Fruit fly (Drosophila melanogaster) S2 (cell line): ENCODE data around the gene CG1213.

ENCODE experiments used
- CG8478 ChIP-seq: fragments of >200 bp; optimal IDR thresholded peaks from 2 replicates; lab custom pipeline; 2018
- CTCF ChIP-seq, 2 experiments: fragments of >200 bp; optimal IDR thresholded peaks; 2 replicates each; lab custom pipeline; 2018

The CG1213 gene

dm6 chr3R:5840870-5841269 is at the start of gene CG1213:
Gene CG1213, plus strand, starts transcription at chr3R:5841170.
- TF ChIP-seq CTCF (optimal IDR thresholded peaks at IDR 0.05; lab: Kevin White, UChicago) (no peak), CG8478 (lab: Kevin White, UChicago) (no peak)

DNA sequence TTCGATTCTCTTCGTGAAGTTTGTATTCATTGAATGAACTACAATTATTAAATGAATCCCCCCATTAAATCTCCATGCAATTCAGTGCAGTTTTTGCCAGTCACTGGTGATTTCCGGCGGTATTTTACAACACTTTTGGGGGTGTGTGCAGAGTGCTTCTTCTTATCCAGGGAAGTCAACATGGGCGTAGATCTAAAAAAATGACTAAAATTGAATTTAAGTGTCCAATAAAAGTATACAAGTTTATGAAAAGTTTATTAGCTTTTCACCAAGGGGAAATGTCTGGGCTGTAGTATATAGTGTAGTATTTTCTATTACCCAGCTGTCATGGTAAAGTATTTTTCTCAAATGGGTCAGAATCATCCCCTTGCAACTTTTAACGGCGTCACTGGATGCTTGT is 49.5 kb upstream of the CG1213 start, which contains the start of gene Hpf1:
Gene Hpf1, plus strand, starts transcription at position 383 of the 400 bp plus-strand sequence.
- TF ChIP-seq CG8478 (lab: Kevin White, UChicago) (no peak), CTCF (optimal IDR thresholded peaks at IDR 0.05; lab: Kevin White, UChicago) (no peak)

DNA sequence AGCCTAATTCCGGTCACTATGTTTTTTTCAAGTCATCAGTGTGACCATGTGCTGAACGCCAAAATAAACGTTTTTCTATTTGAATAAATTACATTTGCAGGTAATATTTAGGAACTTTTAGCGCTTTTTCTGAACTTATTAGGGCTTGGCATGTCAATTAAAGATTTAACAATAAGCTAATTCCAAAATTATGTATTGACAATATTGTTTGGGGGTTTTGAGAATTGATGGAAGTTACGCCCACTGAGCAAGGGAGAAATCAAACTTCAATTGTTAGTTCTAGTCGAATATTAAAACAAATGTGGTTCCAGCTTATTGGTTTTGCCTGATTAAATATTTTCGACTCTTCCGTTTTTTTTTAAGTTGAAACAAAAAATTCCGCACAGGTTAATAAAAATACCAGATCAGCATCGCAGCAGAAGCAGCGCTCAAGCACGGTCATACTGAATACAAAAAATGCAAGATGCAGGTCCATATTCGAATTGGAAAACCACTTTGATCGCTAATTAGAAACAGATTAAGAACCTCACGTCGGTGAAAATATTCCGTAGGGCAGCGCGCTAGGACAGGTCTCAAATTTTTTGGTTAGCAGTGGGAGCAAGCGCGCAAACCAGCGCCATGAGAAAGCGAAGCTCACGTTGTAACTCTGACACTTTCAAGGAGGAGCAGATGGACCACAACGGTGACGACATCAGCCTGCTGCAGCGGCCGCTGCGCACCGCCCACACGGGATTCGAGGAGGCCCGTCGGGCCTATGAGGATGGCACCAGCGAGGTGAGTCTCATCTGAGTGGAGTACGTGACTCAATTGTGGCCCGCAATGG is 46.5 kb upstream of the CG1213 start, which contains the start of the genes PSMG1 and CG10979:
Gene PSMG1, minus strand, starts transcription at position 51 of the 823 bp plus-strand sequence.
Gene CG10979, plus strand, starts transcription at position 439 of the 823 bp plus-strand sequence.
- TF ChIP-seq CG8478 (lab: Kevin White, UChicago), result no peak
- no peak for TF ChIP-seq CTCF (optimal IDR thresholded peaks at IDR 0.05; lab: Kevin White, UChicago)

dm6 chr3R:5797709-5798108 is 43.3 kb upstream of the CG1213 start:
- TF ChIP-seq CTCF (optimal IDR thresholded peaks at IDR 0.05; lab: Kevin White, UChicago), result no peak
- no peak for TF ChIP-seq CG8478 (lab: Kevin White, UChicago)

DNA sequence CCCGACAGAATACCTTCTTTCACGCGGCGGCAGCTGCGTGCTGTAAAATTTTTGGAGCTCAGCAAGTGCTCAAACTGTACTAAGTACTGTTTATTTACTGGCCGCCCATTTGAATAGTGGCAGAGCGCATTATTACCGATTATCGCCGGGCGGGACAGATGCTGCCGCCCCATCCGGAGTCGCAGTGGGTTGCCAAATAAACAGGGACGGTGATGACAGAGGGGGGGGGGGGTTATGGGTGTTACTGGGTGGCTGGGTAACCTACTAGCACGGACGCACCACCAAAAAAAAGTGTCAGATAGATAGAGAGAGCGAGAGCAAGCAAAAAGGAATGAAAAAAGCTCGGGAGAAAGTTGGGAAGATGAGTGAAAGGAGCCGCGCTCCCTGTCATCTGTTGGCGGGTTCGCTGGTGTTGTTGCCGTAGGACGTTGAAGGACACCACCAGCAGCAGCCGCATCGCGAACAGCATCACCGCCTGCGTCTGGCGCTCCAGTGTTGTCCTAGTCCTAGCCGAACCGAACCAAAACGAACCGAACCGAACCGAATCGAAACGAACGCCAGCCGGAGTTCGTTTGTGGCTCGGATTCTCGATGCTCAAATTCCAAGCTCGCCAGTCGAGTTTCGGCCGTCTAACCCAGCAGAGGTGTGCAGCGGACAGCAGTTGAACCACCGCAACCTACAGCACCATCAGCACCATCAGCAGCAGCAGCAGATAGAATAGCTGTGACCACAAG is 39.1 kb upstream of the CG1213 start, which contains the start of gene CG11000:
Gene CG11000, plus strand, starts transcription at position 626 of the 734 bp plus-strand sequence.
- TF ChIP-seq CG8478 (lab: Kevin White, UChicago) (no peak), CTCF (optimal IDR thresholded peaks at IDR 0.05; lab: Kevin White, UChicago) (no peak)

dm6 chr3R:5813157-5813659 is 27.8 kb upstream of the CG1213 start, which contains the start of gene CG42675:
Gene CG42675, plus strand, starts transcription at chr3R:5813609.
- TF ChIP-seq CG8478 (lab: Kevin White, UChicago) (no peak), CTCF (optimal IDR thresholded peaks at IDR 0.05; lab: Kevin White, UChicago) (no peak)

DNA sequence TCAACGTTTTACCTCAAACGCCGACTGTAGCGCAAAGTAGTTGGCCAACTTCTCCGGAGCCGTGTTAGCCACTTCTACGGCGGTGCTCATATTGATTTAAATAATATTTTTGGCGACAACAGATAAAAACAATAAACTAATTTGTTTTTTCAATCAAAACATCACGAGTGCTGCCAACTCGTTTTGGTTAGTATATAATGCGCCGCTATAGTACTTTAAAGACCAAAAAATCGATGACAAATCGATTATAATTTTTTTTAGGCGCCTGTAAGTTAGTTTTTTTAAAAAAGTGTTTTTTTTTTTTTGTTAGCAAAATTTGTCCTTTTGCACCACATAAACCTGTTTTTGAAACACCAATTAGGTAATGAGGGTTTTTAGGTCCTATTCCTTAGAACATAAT is 19.7 kb upstream of the CG1213 start, which contains the start of gene Hpr1:
Gene Hpr1, minus strand, starts transcription at position 198 of the 400 bp plus-strand sequence.
- TF ChIP-seq CTCF (optimal IDR thresholded peaks at IDR 0.05; lab: Kevin White, UChicago), result no peak
- TF ChIP-seq CG8478 (lab: Kevin White, UChicago), result no peak

dm6 chr3R:5821750-5822149 is 19.2 kb upstream of the CG1213 start, which contains the start of gene CG46303:
Gene CG46303, plus strand, starts transcription at chr3R:5821972.
- no peak for TF ChIP-seq CG8478 (lab: Kevin White, UChicago)
- TF ChIP-seq CTCF (optimal IDR thresholded peaks at IDR 0.05; lab: Kevin White, UChicago), result no peak

- TF ChIP-seq CTCF (optimal IDR thresholded peaks at IDR 0.05; lab: Kevin White, UChicago) (no peak), CG8478 (lab: Kevin White, UChicago) (no peak)
These were observed 16.5 kb upstream of the CG1213 start, which contains the start of the genes Sec20 and dgrn for dm6 chr3R:5824456-5824855. Gene Sec20, minus strand, starts transcription at chr3R:5824532. Gene dgrn, plus strand, starts transcription at chr3R:5824615.

DNA sequence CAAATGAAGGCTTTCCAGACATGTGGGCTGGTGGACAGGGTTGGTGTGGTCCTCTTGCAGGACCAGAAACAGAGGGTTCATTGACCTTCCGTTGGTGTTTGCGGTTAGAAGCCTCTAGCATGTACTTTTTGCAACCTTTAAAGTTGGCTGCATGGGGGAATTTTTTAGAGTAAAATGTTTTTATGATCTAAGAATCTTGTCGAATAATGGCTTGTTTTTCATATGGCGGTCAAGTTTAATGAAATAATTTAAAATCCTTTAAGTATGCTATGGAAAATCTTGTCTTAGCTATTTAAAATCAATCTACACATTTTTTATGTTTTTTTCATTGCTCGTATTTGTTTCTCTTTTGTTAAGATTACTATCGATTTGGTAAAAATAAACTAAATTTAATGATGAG is 11.2 kb upstream of the CG1213 start, which contains the start of gene glob3:
Gene glob3, plus strand, starts transcription at position 301 of the 400 bp plus-strand sequence.
- no peak for TF ChIP-seq CTCF (optimal IDR thresholded peaks at IDR 0.05; lab: Kevin White, UChicago)
- TF ChIP-seq CG8478 (lab: Kevin White, UChicago), result no peak

DNA sequence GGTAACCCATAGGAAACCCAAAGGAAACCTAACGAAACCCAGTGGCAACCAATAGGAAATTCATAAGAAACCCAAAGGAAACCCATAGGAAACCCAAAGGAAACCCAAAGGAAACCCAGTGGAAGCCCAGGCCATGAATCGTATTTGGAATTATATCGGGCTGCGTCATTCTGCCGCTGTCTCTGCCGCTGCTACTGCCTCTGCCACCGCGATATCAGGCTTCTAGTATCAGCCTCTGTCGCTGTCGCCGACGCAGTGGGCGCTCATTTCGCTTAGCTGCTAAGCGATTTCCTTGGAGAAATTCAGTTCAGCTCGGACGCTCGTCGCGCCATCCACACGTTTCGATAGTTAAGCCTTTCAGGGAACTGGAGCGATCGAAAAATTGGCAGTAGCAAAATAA is 9.6 kb upstream of the CG1213 start, which contains the start of gene CG1208:
Gene CG1208, plus strand, starts transcription at position 301 of the 400 bp plus-strand sequence.
- no peak for TF ChIP-seq CTCF (optimal IDR thresholded peaks at IDR 0.05; lab: Kevin White, UChicago)
- no peak for TF ChIP-seq CG8478 (lab: Kevin White, UChicago)

DNA sequence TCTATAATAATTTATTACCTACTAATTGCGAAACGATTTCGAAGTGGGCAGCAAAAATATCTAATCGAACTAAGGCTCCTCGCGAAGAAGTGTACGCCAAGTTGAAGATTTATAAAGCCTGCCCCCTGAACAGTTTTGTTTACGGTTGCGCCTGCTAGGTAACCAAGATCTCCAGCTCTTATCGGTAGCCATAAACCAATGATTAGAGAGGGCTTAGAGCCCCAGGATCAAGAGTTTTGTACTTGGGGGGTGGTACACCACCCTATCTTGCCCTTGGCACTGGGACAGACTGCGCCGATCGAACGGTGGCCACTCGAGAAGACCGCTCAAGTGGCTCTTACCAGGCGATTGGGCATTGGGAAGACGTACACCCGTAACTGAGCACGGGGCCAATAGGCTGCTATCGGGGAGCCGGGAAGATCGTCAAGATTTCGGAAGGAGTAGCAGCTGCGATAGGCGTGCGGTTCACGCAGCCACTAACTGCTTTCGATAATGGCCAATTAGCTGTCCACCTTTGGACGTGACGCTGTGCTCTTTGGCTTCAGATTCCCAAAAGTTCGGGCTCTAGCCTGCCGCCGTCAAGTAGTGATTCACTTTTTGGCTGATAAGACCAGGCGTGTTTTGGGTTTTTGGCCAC is 8.5 kb upstream of the CG1213 start:
- TF ChIP-seq CTCF (optimal IDR thresholded peaks at IDR 0.05; lab: Kevin White, UChicago), result no peak
- no peak for TF ChIP-seq CG8478 (lab: Kevin White, UChicago)

- no peak for TF ChIP-seq CTCF (optimal IDR thresholded peaks at IDR 0.05; lab: Kevin White, UChicago)
- TF ChIP-seq CG8478 (lab: Kevin White, UChicago), result no peak
These were observed 6.9 kb upstream of the CG1213 start for dm6 chr3R:5833948-5834504.
